Fruit fly (Drosophila melanogaster) whole organism, embryonic: ENCODE measurements around the gene foxo.

Experiments
- ATbp ChIP-seq: fragments of 200-800 bp; sonication (Bioruptor generic); optimal IDR thresholded peaks from 2 replicates; lab custom pipeline; 2017; ENCODE audit warnings: missing biosample characterization, mild to moderate bottlenecking, missing genetic modification characterization, missing genetic modification reagents
- Asciz ChIP-seq: fragments of 200-800 bp; sonication (Bioruptor generic); optimal IDR thresholded peaks from 2 replicates; lab custom pipeline; 2017; ENCODE audit warnings: missing biosample characterization, mild to moderate bottlenecking, missing genetic modification characterization, missing genetic modification reagents
- BtbVII ChIP-seq: fragments of 200-800 bp; sonication (Bioruptor generic); optimal IDR thresholded peaks from 3 replicates; lab custom pipeline; 2017; ENCODE audit warnings: missing biosample characterization, mild to moderate bottlenecking, missing genetic modification characterization
- CG10147 ChIP-seq: fragments of 200-800 bp; sonication (Bioruptor generic); optimal IDR thresholded peaks from 2 replicates; lab custom pipeline; 2019; ENCODE audit warnings: missing biosample characterization, mild to moderate bottlenecking, missing genetic modification characterization, moderate library complexity
- CG10366 ChIP-seq: fragments of 200-800 bp; sonication (Bioruptor generic); IDR thresholded peaks from 2 replicates; pipeline ENCODE4 v1.3.6; 2022; ENCODE audit warnings: missing biosample characterization, missing genetic modification characterization
- CG10431 ChIP-seq: fragments of 200-800 bp; sonication (Bioruptor generic); optimal IDR thresholded peaks from 3 replicates; lab custom pipeline; 2018; ENCODE audit warnings: missing biosample characterization, mild to moderate bottlenecking, missing genetic modification characterization
- CG10565 ChIP-seq: fragments of 200-800 bp; sonication (Bioruptor generic); optimal IDR thresholded peaks from 3 replicates; lab custom pipeline; 2016; ENCODE audit warnings: missing biosample characterization, mild to moderate bottlenecking, missing genetic modification characterization
- CG11398 ChIP-seq: fragments of 200-800 bp; sonication (Bioruptor generic); optimal IDR thresholded peaks from 2 replicates; lab custom pipeline; 2016; ENCODE audit warnings: missing biosample characterization, missing genetic modification characterization
- CG12104 ChIP-seq: fragments of 200-800 bp; sonication (Bioruptor generic); optimal IDR thresholded peaks from 3 replicates; lab custom pipeline; 2016; ENCODE audit warnings: missing biosample characterization, missing genetic modification characterization
- CG12769 ChIP-seq: fragments of 200-800 bp; sonication (Bioruptor generic); optimal IDR thresholded peaks from 2 replicates; lab custom pipeline; 2019; ENCODE audit warnings: missing biosample characterization, mild to moderate bottlenecking, missing genetic modification characterization, moderate library complexity
- CG14710 ChIP-seq: fragments of 200-800 bp; sonication (Bioruptor generic); optimal IDR thresholded peaks from 3 replicates; lab custom pipeline; 2019; ENCODE audit warnings: missing biosample characterization, mild to moderate bottlenecking, missing genetic modification characterization, moderate library complexity
- CG16779 ChIP-seq: fragments of 200-800 bp; sonication (Bioruptor generic); IDR thresholded peaks from 2 replicates; pipeline ENCODE4 v1.3.6; 2022; ENCODE audit warnings: missing biosample characterization, missing genetic modification characterization
- CG2116 ChIP-seq: fragments of 200-800 bp; sonication (Bioruptor generic); optimal IDR thresholded peaks from 3 replicates; lab custom pipeline; 2018; ENCODE audit warnings: missing biosample characterization, mild to moderate bottlenecking, missing genetic modification characterization
- CG2129 ChIP-seq: fragments of 200-800 bp; sonication (Bioruptor generic); IDR thresholded peaks from 2 replicates; pipeline ENCODE4 v1.3.6; 2022; ENCODE audit warnings: missing biosample characterization, missing genetic modification characterization; ENCODE audit not compliant: partially characterized antibody
- CG30431 ChIP-seq: fragments of 200-800 bp; sonication (Bioruptor generic); optimal IDR thresholded peaks from 2 replicates; lab custom pipeline; 2017; ENCODE audit warnings: missing biosample characterization, missing genetic modification characterization
- CG3407 ChIP-seq: fragments of 200-800 bp; sonication (Bioruptor generic); optimal IDR thresholded peaks from 2 replicates; lab custom pipeline; 2018; ENCODE audit warnings: missing biosample characterization, mild to moderate bottlenecking, missing genetic modification characterization
- CG4707 ChIP-seq: fragments of 200-800 bp; sonication (Bioruptor generic); optimal IDR thresholded peaks from 2 replicates; lab custom pipeline; 2018; ENCODE audit warnings: missing biosample characterization, mild to moderate bottlenecking, missing genetic modification characterization, moderate library complexity
- CG6175 ChIP-seq: fragments of 200-800 bp; sonication (Bioruptor generic); IDR thresholded peaks from 3 replicates; pipeline ENCODE4 v1.3.6; 2022; ENCODE audit warnings: missing biosample characterization, missing genetic modification characterization
- CG7271 ChIP-seq: fragments of 200-800 bp; sonication (Bioruptor generic); optimal IDR thresholded peaks from 2 replicates; lab custom pipeline; 2018; ENCODE audit warnings: missing biosample characterization, mild to moderate bottlenecking, missing genetic modification characterization, moderate library complexity
- CG8359 ChIP-seq: fragments of 200-800 bp; sonication (Bioruptor generic); optimal IDR thresholded peaks from 2 replicates; lab custom pipeline; 2017; ENCODE audit warnings: missing biosample characterization, mild to moderate bottlenecking, missing genetic modification characterization, borderline replicate concordance
- Camta ChIP-seq: fragments of 200-800 bp; sonication (Bioruptor generic); optimal IDR thresholded peaks from 2 replicates; lab custom pipeline; 2016; ENCODE audit warnings: missing biosample characterization, missing genetic modification characterization
- CoRest ChIP-seq: fragments of 200-800 bp; sonication (Bioruptor generic); optimal IDR thresholded peaks from 3 replicates; lab custom pipeline; 2018; ENCODE audit warnings: missing biosample characterization, mild to moderate bottlenecking, missing genetic modification characterization, moderate library complexity
- Deaf1 ChIP-seq: fragments of 200-800 bp; optimal IDR thresholded peaks from 3 replicates; lab custom pipeline; 2019; ENCODE audit warnings: missing biosample characterization, mild to moderate bottlenecking, missing genetic modification characterization, moderate library complexity
- Dek ChIP-seq: fragments of 200-800 bp; sonication (Bioruptor generic); optimal IDR thresholded peaks from 3 replicates; lab custom pipeline; 2019; ENCODE audit warnings: missing biosample characterization, mild to moderate bottlenecking, missing genetic modification characterization, moderate library complexity
- Dip3 ChIP-seq: fragments of 200-800 bp; sonication (Bioruptor generic); optimal IDR thresholded peaks from 3 replicates; lab custom pipeline; 2016; ENCODE audit warnings: missing biosample characterization, missing genetic modification characterization
- GATAe ChIP-seq: fragments of 200-800 bp; sonication (Bioruptor generic); conservative IDR thresholded peaks from 2 replicates; pipeline ENCODE4 v1.3.6; 2022; ENCODE audit warnings: missing biosample characterization, missing genetic modification characterization
- HHEX ChIP-seq: fragments of 200-800 bp; sonication (Bioruptor generic); optimal IDR thresholded peaks from 3 replicates; lab custom pipeline; 2017; ENCODE audit warnings: missing biosample characterization, mild to moderate bottlenecking, missing genetic modification characterization, missing genetic modification reagents
- HLH54F ChIP-seq: fragments of 200-800 bp; sonication (Bioruptor generic); optimal IDR thresholded peaks from 3 replicates; lab custom pipeline; 2016; ENCODE audit warnings: missing biosample characterization, missing genetic modification characterization
- HmgZ ChIP-seq: fragments of 200-800 bp; sonication (Bioruptor generic); optimal IDR thresholded peaks from 2 replicates; lab custom pipeline; 2018; ENCODE audit warnings: missing biosample characterization, mild to moderate bottlenecking, missing genetic modification characterization
- Hr78 ChIP-seq, 2 experiments: fragments of 200-800 bp in 1 of 2; fragments of >200 bp in 1 of 2; sonication (Bioruptor generic) in 1 of 2; optimal IDR thresholded peaks; 2 replicates each; lab custom pipeline; 2017 to 2019; ENCODE audit warnings: missing biosample characterization in 2 of 2, missing genetic modification characterization in 2 of 2, mild to moderate bottlenecking in 1 of 2, moderate library complexity in 1 of 2
- Oaz ChIP-seq: fragments of 200-800 bp; sonication (Bioruptor generic); IDR thresholded peaks from 2 replicates; pipeline ENCODE4 v1.3.6; 2022; ENCODE audit warnings: missing biosample characterization, missing genetic modification characterization
- Oli ChIP-seq: fragments of 200-800 bp; sonication (Bioruptor generic); optimal IDR thresholded peaks from 2 replicates; lab custom pipeline; 2018; ENCODE audit warnings: missing biosample characterization, mild to moderate bottlenecking, missing genetic modification characterization, moderate library complexity
- Sox102F ChIP-seq: fragments of 200-800 bp; sonication (Bioruptor generic); optimal IDR thresholded peaks from 2 replicates; lab custom pipeline; 2018; ENCODE audit warnings: missing biosample characterization, mild to moderate bottlenecking, missing genetic modification characterization, moderate library complexity
- Sry-β ChIP-seq: fragments of 200-800 bp; sonication (Bioruptor generic); optimal IDR thresholded peaks from 2 replicates; lab custom pipeline; 2018; ENCODE audit warnings: missing biosample characterization, mild to moderate bottlenecking, missing genetic modification characterization, moderate library complexity
- bab2 ChIP-seq: fragments of 200-800 bp; sonication (Bioruptor generic); optimal IDR thresholded peaks from 2 replicates; lab custom pipeline; 2016; ENCODE audit warnings: missing biosample characterization, missing genetic modification characterization
- bcd ChIP-seq: fragments of 200-800 bp; sonication (Bioruptor generic); optimal IDR thresholded peaks from 2 replicates; lab custom pipeline; 2017; ENCODE audit warnings: missing biosample characterization, mild to moderate bottlenecking, missing genetic modification characterization
- bsh ChIP-seq, 2 experiments: fragments of 200-800 bp; sonication (Bioruptor generic); optimal IDR thresholded peaks; 2 replicates each; lab custom pipeline; 2017 to 2018; ENCODE audit warnings: mild to moderate bottlenecking in 2 of 2, missing biosample characterization in 2 of 2, missing genetic modification characterization in 2 of 2, moderate library complexity in 1 of 2
- dmrt99B ChIP-seq: fragments of 200-800 bp; sonication (Bioruptor generic); optimal IDR thresholded peaks from 2 replicates; lab custom pipeline; 2018; ENCODE audit warnings: missing biosample characterization, mild to moderate bottlenecking, missing genetic modification characterization, moderate library complexity
- dysf ChIP-seq: fragments of 200-800 bp; sonication (Bioruptor generic); IDR thresholded peaks from 3 replicates; pipeline ENCODE4 v1.3.6; 2022; ENCODE audit warnings: missing biosample characterization, missing genetic modification characterization
- exex ChIP-seq: fragments of 200-800 bp; sonication (Bioruptor generic); optimal IDR thresholded peaks from 4 replicates; lab custom pipeline; 2018; ENCODE audit warnings: missing biosample characterization, mild to moderate bottlenecking, missing genetic modification characterization, moderate library complexity
- gem ChIP-seq: fragments of 200-800 bp; sonication (Bioruptor generic); optimal IDR thresholded peaks from 2 replicates; lab custom pipeline; 2019; ENCODE audit warnings: missing biosample characterization, mild to moderate bottlenecking, missing genetic modification characterization, moderate library complexity
- hth ChIP-seq: fragments of >200 bp; optimal IDR thresholded peaks from 2 replicates; lab custom pipeline; 2017; ENCODE audit warnings: inconsistent platforms
- kah ChIP-seq: fragments of 200-800 bp; sonication (Bioruptor generic); optimal IDR thresholded peaks from 2 replicates; lab custom pipeline; 2018; ENCODE audit warnings: missing biosample characterization, mild to moderate bottlenecking, missing genetic modification characterization
- nmo ChIP-seq: fragments of 200-800 bp; sonication (Bioruptor generic); optimal IDR thresholded peaks from 2 replicates; lab custom pipeline; 2018; ENCODE audit warnings: missing biosample characterization, mild to moderate bottlenecking, missing genetic modification characterization, moderate library complexity
- pho ChIP-seq: fragments of 200-800 bp; sonication (Bioruptor generic); optimal IDR thresholded peaks from 2 replicates; lab custom pipeline; 2016; ENCODE audit warnings: missing biosample characterization, missing genetic modification characterization
- repo ChIP-seq: fragments of 200-800 bp; sonication (Bioruptor generic); optimal IDR thresholded peaks from 2 replicates; lab custom pipeline; 2016; ENCODE audit warnings: missing biosample characterization, missing genetic modification characterization
- sens ChIP-seq: fragments of 200-800 bp; sonication (Bioruptor generic); peaks from one replicate; lab custom pipeline; 2016; ENCODE audit warnings: missing biosample characterization, missing genetic modification characterization
- sob ChIP-seq: fragments of 200-800 bp; sonication (Bioruptor generic); IDR thresholded peaks from 2 replicates; pipeline ENCODE4 v1.3.6; 2022; ENCODE audit warnings: missing biosample characterization, missing genetic modification characterization
- trem ChIP-seq: fragments of 200-800 bp; optimal IDR thresholded peaks from 3 replicates; lab custom pipeline; 2019; ENCODE audit warnings: missing biosample characterization, mild to moderate bottlenecking, missing genetic modification characterization, moderate library complexity
- vvl ChIP-seq: fragments of 200-800 bp; sonication (Bioruptor generic); IDR thresholded peaks from 2 replicates; pipeline ENCODE4 v1.3.6; 2022; ENCODE audit warnings: missing biosample characterization, missing genetic modification characterization
- wdn ChIP-seq: fragments of 200-800 bp; sonication (Bioruptor generic); IDR thresholded peaks from 2 replicates; pipeline ENCODE4 v1.3.6; 2022; ENCODE audit warnings: missing biosample characterization, missing genetic modification characterization

The foxo gene

DNA sequence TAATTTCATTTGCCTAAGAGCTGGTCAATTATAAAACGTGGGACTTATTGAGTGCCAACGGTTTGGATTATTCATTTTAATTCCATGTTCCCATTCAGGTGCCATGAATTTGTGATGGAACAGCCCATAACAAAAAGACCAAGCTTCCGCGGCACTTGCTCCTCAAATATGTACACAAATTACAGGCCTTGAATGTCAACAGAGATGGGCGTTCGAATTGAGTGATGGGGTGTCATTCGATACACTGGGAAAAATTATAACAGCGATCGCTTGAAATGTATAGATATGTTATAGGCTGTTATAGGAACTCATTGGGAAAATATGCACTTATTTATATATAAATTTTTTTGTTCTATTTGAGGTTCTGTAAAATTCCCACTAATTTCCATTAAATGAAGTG lies 59.3 kb downstream of the foxo start (continued):
- TF ChIP-seq Sox102F (GFP tag; lab: Kevin White, UChicago) (peak; percentile 24), CG11398 (no peak), dysf (GFP tag; lab: Robert Waterston, UW) (no peak), CG12769 (no peak), bsh (GFP tag; optimal IDR thresholded peaks at IDR 0.05; lab: Kevin White, UChicago) (peak in 1 of 2 experiments; percentile 3), CG7271 (tag; lab: Kevin White, UChicago) (no peak), CG4707 (GFP tag; lab: Kevin White, UChicago) (peak; percentile 2), HLH54F (no peak), CG6175 (GFP tag; lab: Robert Waterston, UW) (no peak), Deaf1 (no peak), ATbp (peak; percentile 44), Dip3 (no peak), CoRest (tag; lab: Kevin White, UChicago) (no peak), trem (no peak), CG2129 (GFP tag; lab: Robert Waterston, UW) (no peak), CG10366 (GFP tag; lab: Robert Waterston, UW) (no peak), bcd (GFP tag; lab: Kevin White, UChicago) (no peak), Dek (tag; lab: Kevin White, UChicago) (no peak), CG8359 (no peak), nmo (GFP tag; lab: Kevin White, UChicago) (no peak), sens (peak; percentile 80), CG2116 (GFP tag; lab: Kevin White, UChicago) (no peak), CG3407 (GFP tag; lab: Kevin White, UChicago) (no peak), dmrt99B (tag; lab: Kevin White, UChicago) (peak; percentile 21), hth (lab: Kevin White, UChicago) (no peak), Oli (tag; lab: Kevin White, UChicago) (no peak), CG14710 (tag; lab: Kevin White, UChicago) (no peak), CG10565 (GFP tag; lab: Kevin White, UChicago) (no peak), GATAe (GFP tag; lab: Robert Waterston, UW) (no peak), wdn (no peak), CG30431 (GFP tag; lab: Kevin White, UChicago) (no peak), kah (no peak), gem (no peak), Asciz (GFP tag; lab: Kevin White, UChicago) (peak; percentile 42), CG10431 (GFP tag; lab: Kevin White, UChicago) (no peak), HHEX (GFP tag; lab: Kevin White, UChicago) (no peak), BtbVII (GFP tag; lab: Kevin White, UChicago) (no peak), CG10147 (GFP tag; lab: Kevin White, UChicago) (no peak), Sry-β (GFP tag; lab: Kevin White, UChicago) (no peak), Oaz (GFP tag; lab: Robert Waterston, UW) (no peak), Camta (GFP tag; lab: Kevin White, UChicago) (no peak), exex (tag; lab: Kevin White, UChicago) (no peak), vvl (GFP tag; lab: Robert Waterston, UW) (no peak), pho (GFP tag; lab: Kevin White, UChicago) (no peak), HmgZ (no peak), CG16779 (GFP tag; lab: Robert Waterston, UW) (no peak), CG12104 (no peak), repo (GFP tag; lab: Kevin White, UChicago) (no peak), sob (GFP tag; lab: Robert Waterston, UW) (no peak), Hr78 (GFP tag; optimal IDR thresholded peaks at IDR 0.05; lab: Kevin White, UChicago) (peak in 1 of 2 experiments; percentile 18), bab2 (GFP tag; lab: Kevin White, UChicago) (peak; percentile 10)
